Worm (Caenorhabditis elegans): Measurements from ENCODE around the gene srt-45.

srt-45 gene

ce11 chrV:19831588-19831987 lies 47.7 kb downstream of the srt-45 start:
- TF ChIP-seq nhr-12 (tag; optimal IDR thresholded peaks at IDR 0.05) (no peak), zip-8 (tag; optimal IDR thresholded peaks at IDR 0.05) (no peak), snpc-4 (tag; optimal IDR thresholded peaks at IDR 0.05) (no peak), sem-2 (GFP tag; optimal IDR thresholded peaks at IDR 0.05) (no peak), flh-1 (GFP tag; optimal IDR thresholded peaks at IDR 0.05) (no peak), M03D4.4 (tag; optimal IDR thresholded peaks at IDR 0.05) (no peak), elt-1 (tag; optimal IDR thresholded peaks at IDR 0.05; ENCODE audit: borderline replicate concordance, insufficient read depth) (no peak), lin-13 (tag; optimal IDR thresholded peaks at IDR 0.05) (no peak), nhr-28 (tag; optimal IDR thresholded peaks at IDR 0.05) (no peak)
